Worm (Caenorhabditis elegans) whole organism, young adult: ENCODE measurements around the gene srsx-18.

Experiments
- Y53G8AR.9 ChIP-seq: fragments of 200-800 bp; sonication (Bioruptor generic); conservative IDR thresholded peaks from 2 replicates; pipeline ENCODE4 v1.3.6; 2022; ENCODE audit warnings: missing genetic modification reagents, missing genetic modification characterization, missing compliant biosample characterization
- atf-7 ChIP-seq: sonication (generic microtip); optimal IDR thresholded peaks from 2 replicates; lab custom pipeline; 2017; ENCODE audit warnings: mild to moderate bottlenecking, missing genetic modification characterization, missing compliant biosample characterization
- ceh-79 ChIP-seq: sonication (generic microtip); optimal IDR thresholded peaks from 2 replicates; lab custom pipeline; 2017; ENCODE audit warnings: mild to moderate bottlenecking, missing genetic modification characterization, missing compliant biosample characterization
- dox-1 ChIP-seq: fragments of 200-800 bp; sonication (Bioruptor generic); IDR thresholded peaks from 2 replicates; pipeline ENCODE4 v1.3.6; 2022; ENCODE audit warnings: missing genetic modification reagents, missing genetic modification characterization, missing compliant biosample characterization
- dpff-1 ChIP-seq: sonication (generic microtip); optimal IDR thresholded peaks from 2 replicates; lab custom pipeline; 2017; ENCODE audit warnings: mild to moderate bottlenecking, missing genetic modification characterization, missing compliant biosample characterization
- snpc-4 ChIP-seq, 5 experiments: fragments of 150-350 bp in 1 of 5; sonication (generic microtip) in 4 of 5; optimal IDR thresholded peaks; 2 replicates each; lab custom pipeline; 2014 to 2018; ENCODE audit warnings: missing genetic modification characterization in 5 of 5, missing biosample characterization in 3 of 5, antibody characterized with exemption in 2 of 5, mild to moderate bottlenecking in 2 of 5, missing compliant biosample characterization in 2 of 5, missing genotype in 2 of 5, moderate library complexity in 2 of 5, missing genetic modification reagents in 1 of 5
- ztf-3 ChIP-seq: fragments of 200-800 bp; sonication (Bioruptor generic); optimal IDR thresholded peaks from 2 replicates; lab custom pipeline; 2018; ENCODE audit warnings: mild to moderate bottlenecking, missing genetic modification characterization, missing compliant biosample characterization

DNA sequence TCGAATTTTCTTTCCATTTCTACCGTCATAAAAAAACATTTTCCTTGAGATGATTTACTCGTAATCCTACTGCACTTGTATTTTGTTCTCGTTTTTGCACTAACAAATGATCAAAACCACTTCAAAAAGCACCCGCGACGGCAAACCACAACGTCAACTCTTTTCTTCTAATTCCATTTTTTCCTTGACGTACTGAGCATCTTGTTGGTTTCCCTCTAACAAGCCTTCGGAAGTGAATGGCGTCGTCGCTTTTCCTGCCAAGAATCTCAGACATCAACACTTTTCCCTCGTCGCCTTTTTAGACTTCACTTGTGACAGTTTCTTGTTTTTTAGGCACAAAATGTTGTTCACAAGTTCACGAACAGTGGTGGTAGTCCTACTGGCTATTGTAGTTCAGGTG is 9.9 kb upstream of the srsx-18 start, which contains the start of gene C04E6.13:
- TF ChIP-seq Y53G8AR.9 (no peak), atf-7 (tag; lab: Kevin White, UChicago) (no peak), snpc-4 (GFP tag; optimal IDR thresholded peaks at IDR 0.05; lab: Kevin White, UChicago) (no peak), snpc-4 (tag; optimal IDR thresholded peaks at IDR 0.05; lab: Kevin White, UChicago) (no peak), dox-1 (no peak), ztf-3 (GFP tag; lab: Kevin White, UChicago) (no peak), dpff-1 (no peak), ceh-79 (tag; lab: Kevin White, UChicago) (no peak)
